Fruit fly (Drosophila melanogaster) whole organism, prepupa: ENCODE measurements around the gene RpS14a.
A peak's percentile ranks its signal among the peaks of the same experiment; 100 is the strongest.

Experiments used
- Blimp-1 ChIP-seq: fragments of 200-800 bp; sonication (Bioruptor generic); optimal IDR thresholded peaks from 3 replicates; lab custom pipeline; 2017; ENCODE audit warnings: missing biosample characterization, missing genetic modification characterization, mild to moderate bottlenecking, moderate library complexity, missing genetic modification reagents
- CG10631 ChIP-seq: fragments of 200-800 bp; sonication (Bioruptor generic); optimal IDR thresholded peaks from 2 replicates; lab custom pipeline; 2016; ENCODE audit warnings: missing biosample characterization, missing genetic modification characterization
- CG10669 ChIP-seq: fragments of 200-800 bp; sonication (Bioruptor generic); optimal IDR thresholded peaks from 3 replicates; lab custom pipeline; 2018; ENCODE audit warnings: missing biosample characterization, mild to moderate bottlenecking, missing genetic modification characterization, moderate library complexity
- CG11294 ChIP-seq: fragments of 200-800 bp; sonication (Bioruptor generic); IDR thresholded peaks from 2 replicates; pipeline ENCODE4 v1.3.6; 2022; ENCODE audit warnings: missing biosample characterization, missing genetic modification characterization
- CG15336 ChIP-seq: fragments of 200-800 bp; sonication (Bioruptor generic); IDR thresholded peaks from 2 replicates; pipeline ENCODE4 v1.3.6; 2022; ENCODE audit warnings: missing biosample characterization, missing genetic modification characterization
- CG16779 ChIP-seq: fragments of 200-800 bp; sonication (Bioruptor generic); optimal IDR thresholded peaks from 3 replicates; lab custom pipeline; 2017; ENCODE audit warnings: missing biosample characterization, mild to moderate bottlenecking, missing genetic modification characterization
- CG3032 ChIP-seq: fragments of 200-800 bp; optimal IDR thresholded peaks from 2 replicates; lab custom pipeline; 2019; ENCODE audit warnings: missing biosample characterization, mild to moderate bottlenecking, missing genetic modification characterization, moderate library complexity
- CG32006 ChIP-seq: fragments of 200-800 bp; sonication (Bioruptor generic); optimal IDR thresholded peaks from 3 replicates; lab custom pipeline; 2017; ENCODE audit warnings: missing biosample characterization, mild to moderate bottlenecking, missing genetic modification characterization
- CG3919 ChIP-seq: fragments of 200-800 bp; sonication (Bioruptor generic); optimal IDR thresholded peaks from 3 replicates; lab custom pipeline; 2016; ENCODE audit warnings: missing biosample characterization, missing genetic modification characterization
- CG6163 ChIP-seq: fragments of 200-800 bp; sonication (Bioruptor generic); IDR thresholded peaks from 3 replicates; pipeline ENCODE4 v1.3.6; 2022; ENCODE audit warnings: missing biosample characterization, missing genetic modification characterization
- CG6276 ChIP-seq: fragments of 200-800 bp; sonication (Bioruptor generic); optimal IDR thresholded peaks from 2 replicates; lab custom pipeline; 2017; ENCODE audit warnings: missing biosample characterization, mild to moderate bottlenecking, missing genetic modification characterization
- CG6792 ChIP-seq: fragments of 200-800 bp; sonication (Bioruptor generic); optimal IDR thresholded peaks from 3 replicates; lab custom pipeline; 2016; ENCODE audit warnings: missing biosample characterization, missing genetic modification characterization
- CG6808 ChIP-seq: fragments of 200-800 bp; sonication (Bioruptor generic); optimal IDR thresholded peaks from 3 replicates; lab custom pipeline; 2017; ENCODE audit warnings: missing biosample characterization, missing genetic modification characterization, mild to moderate bottlenecking, moderate library complexity, missing genetic modification reagents
- CG6854 ChIP-seq: fragments of 200-800 bp; sonication (Bioruptor generic); optimal IDR thresholded peaks from 2 replicates; lab custom pipeline; 2017; ENCODE audit warnings: missing biosample characterization, mild to moderate bottlenecking, missing genetic modification characterization
- CG7368 ChIP-seq: fragments of 200-800 bp; sonication (Bioruptor generic); optimal IDR thresholded peaks from 3 replicates; lab custom pipeline; 2016; ENCODE audit warnings: missing biosample characterization, missing genetic modification characterization
- CG8119 ChIP-seq: fragments of 200-800 bp; sonication (Bioruptor generic); IDR thresholded peaks from 3 replicates; pipeline ENCODE4 v1.3.6; 2022; ENCODE audit warnings: missing biosample characterization, missing genetic modification characterization
- CG8319 ChIP-seq: fragments of 200-800 bp; sonication (Bioruptor generic); optimal IDR thresholded peaks from 3 replicates; lab custom pipeline; 2016; ENCODE audit warnings: missing biosample characterization, missing genetic modification characterization
- CG8632 ChIP-seq: fragments of 200-800 bp; sonication (Bioruptor generic); optimal IDR thresholded peaks from 3 replicates; lab custom pipeline; 2016; ENCODE audit warnings: missing biosample characterization, missing genetic modification characterization
- CG9139 ChIP-seq: fragments of 200-800 bp; sonication (Bioruptor generic); optimal IDR thresholded peaks from 3 replicates; lab custom pipeline; 2017; ENCODE audit warnings: missing biosample characterization, mild to moderate bottlenecking, missing genetic modification characterization
- Eip75B ChIP-seq: fragments of 200-800 bp; sonication (Bioruptor generic); optimal IDR thresholded peaks from 3 replicates; lab custom pipeline; 2016; ENCODE audit warnings: missing biosample characterization, missing genetic modification characterization
- Eip78C ChIP-seq: fragments of 200-800 bp; sonication (Bioruptor generic); peaks from one replicate; lab custom pipeline; 2016; ENCODE audit warnings: missing biosample characterization, missing genetic modification characterization
- Ets96B ChIP-seq: fragments of 200-800 bp; optimal IDR thresholded peaks from 2 replicates; lab custom pipeline; 2019; ENCODE audit warnings: missing biosample characterization, mild to moderate bottlenecking, missing genetic modification characterization, moderate library complexity
- Hr38 ChIP-seq: sonication (Bioruptor generic); optimal IDR thresholded peaks from 2 replicates; lab custom pipeline; 2016; ENCODE audit warnings: missing biosample characterization, missing genetic modification characterization
- Hr39 ChIP-seq: fragments of 200-800 bp; sonication (Bioruptor generic); optimal IDR thresholded peaks from 2 replicates; lab custom pipeline; 2016; ENCODE audit warnings: missing biosample characterization, missing genetic modification characterization
- Hr4 ChIP-seq: fragments of 200-800 bp; sonication (Bioruptor generic); optimal IDR thresholded peaks from 3 replicates; lab custom pipeline; 2016; ENCODE audit warnings: missing biosample characterization, missing genetic modification characterization
- Lpt ChIP-seq: fragments of 200-800 bp; sonication (Bioruptor generic); optimal IDR thresholded peaks from 3 replicates; lab custom pipeline; 2016; ENCODE audit warnings: missing biosample characterization, missing genetic modification characterization
- Met ChIP-seq: fragments of 200-800 bp; sonication (Bioruptor generic); optimal IDR thresholded peaks from 3 replicates; lab custom pipeline; 2016; ENCODE audit warnings: missing biosample characterization, missing genetic modification characterization
- Smox ChIP-seq: fragments of 200-800 bp; sonication (Bioruptor generic); optimal IDR thresholded peaks from 3 replicates; lab custom pipeline; 2016; ENCODE audit warnings: missing biosample characterization, missing genetic modification characterization
- Sox14 ChIP-seq: fragments of 200-800 bp; sonication (Bioruptor generic); optimal IDR thresholded peaks from 3 replicates; lab custom pipeline; 2016; ENCODE audit warnings: missing biosample characterization, missing genetic modification characterization
- Sox15 ChIP-seq: fragments of 200-800 bp; sonication (Bioruptor generic); optimal IDR thresholded peaks from 3 replicates; lab custom pipeline; 2016; ENCODE audit warnings: missing biosample characterization, missing genetic modification characterization
- achi ChIP-seq: fragments of 200-800 bp; sonication (Bioruptor generic); optimal IDR thresholded peaks from 3 replicates; lab custom pipeline; 2016; ENCODE audit warnings: missing biosample characterization, missing genetic modification characterization
- acj6 ChIP-seq: fragments of 200-800 bp; sonication (Bioruptor generic); optimal IDR thresholded peaks from 3 replicates; lab custom pipeline; 2016; ENCODE audit warnings: missing biosample characterization, missing genetic modification characterization
- cyc ChIP-seq: fragments of 200-800 bp; sonication (Bioruptor generic); optimal IDR thresholded peaks from 3 replicates; lab custom pipeline; 2016; ENCODE audit warnings: missing biosample characterization, missing genetic modification characterization
- dac ChIP-seq: fragments of 200-800 bp; sonication (Bioruptor generic); optimal IDR thresholded peaks from 2 replicates; lab custom pipeline; 2017; ENCODE audit warnings: missing biosample characterization, mild to moderate bottlenecking, missing genetic modification characterization
- dsx ChIP-seq: fragments of 200-800 bp; optimal IDR thresholded peaks from 3 replicates; lab custom pipeline; 2019; ENCODE audit warnings: missing biosample characterization, mild to moderate bottlenecking, missing genetic modification characterization, moderate library complexity; ENCODE audit not compliant: poor library complexity, severe bottlenecking
- eg ChIP-seq: fragments of 200-800 bp; sonication (Bioruptor generic); IDR thresholded peaks from 3 replicates; pipeline ENCODE4 v1.3.6; 2022; ENCODE audit warnings: missing biosample characterization, missing genetic modification characterization
- esn ChIP-seq: fragments of 200-800 bp; sonication (Bioruptor generic); optimal IDR thresholded peaks from 2 replicates; lab custom pipeline; 2016; ENCODE audit warnings: missing biosample characterization, mild to moderate bottlenecking, missing genetic modification characterization, moderate library complexity
- fd59A ChIP-seq: fragments of 200-800 bp; sonication (Bioruptor generic); optimal IDR thresholded peaks from 2 replicates; lab custom pipeline; 2017; ENCODE audit warnings: missing biosample characterization, mild to moderate bottlenecking, missing genetic modification characterization, missing genetic modification reagents
- fkh ChIP-seq: fragments of 200-800 bp; sonication (Bioruptor generic); optimal IDR thresholded peaks from 3 replicates; lab custom pipeline; 2017; ENCODE audit warnings: missing biosample characterization, mild to moderate bottlenecking, missing genetic modification characterization, moderate library complexity
- salr ChIP-seq, 2 experiments: fragments of 200-800 bp; sonication (Bioruptor generic); optimal IDR thresholded peaks; 3 replicates each; lab custom pipeline; 2016 to 2018; ENCODE audit warnings: missing biosample characterization in 2 of 2, missing genetic modification characterization in 2 of 2, mild to moderate bottlenecking in 1 of 2
- ss ChIP-seq, 2 experiments: fragments of 200-800 bp; sonication (Bioruptor generic); optimal IDR thresholded peaks; 2 replicates in 1 of 2; 3 replicates in 1 of 2; lab custom pipeline; 2017 to 2018; ENCODE audit warnings: mild to moderate bottlenecking in 2 of 2, missing biosample characterization in 2 of 2, missing genetic modification characterization in 2 of 2, moderate library complexity in 1 of 2
- svp ChIP-seq: fragments of 200-800 bp; sonication (Bioruptor generic); peaks from one replicate; lab custom pipeline; 2016; ENCODE audit warnings: missing biosample characterization, missing genetic modification characterization
- vri ChIP-seq: fragments of 200-800 bp; sonication (Bioruptor generic); optimal IDR thresholded peaks from 3 replicates; lab custom pipeline; 2016; ENCODE audit warnings: missing biosample characterization, mild to moderate bottlenecking, missing genetic modification characterization

RpS14a gene

dm6 chrX:7930236-7931027 is 3.1 kb upstream of the RpS14a start:
- TF ChIP-seq salr (GFP tag; optimal IDR thresholded peaks at IDR 0.05; lab: Kevin White, UChicago) (no peak), eg (GFP tag; lab: Robert Waterston, UW) (peak; percentile 47; the same call in 1 of the 3 replicates), CG6276 (peak; percentile 38), vri (GFP tag; lab: Kevin White, UChicago) (no peak), Eip78C (GFP tag; lab: Kevin White, UChicago) (peak; percentile 67), acj6 (GFP tag; lab: Kevin White, UChicago) (no peak), CG6808 (GFP tag; lab: Kevin White, UChicago) (peak; percentile 45), CG6854 (GFP tag; lab: Kevin White, UChicago) (peak; percentile 61), CG15336 (GFP tag; lab: Robert Waterston, UW) (peak; percentile 27; the same call in 1 of the 2 replicates), fkh (GFP tag; lab: Kevin White, UChicago) (no peak), CG10669 (GFP tag; lab: Kevin White, UChicago) (no peak), fd59A (GFP tag; lab: Kevin White, UChicago) (no peak), dsx (GFP tag; lab: Kevin White, UChicago) (peak; percentile 14), ss (GFP tag; optimal IDR thresholded peaks at IDR 0.05; lab: Kevin White, UChicago) (peak; percentile 23 to 62), svp (GFP tag; lab: Kevin White, UChicago) (peak; percentile 70)

- TF ChIP-seq Hr39: no peak
- TF ChIP-seq CG32006 (GFP tag; lab: Kevin White, UChicago): no peak
- peak; percentile 44 for TF ChIP-seq Eip78C (GFP tag; lab: Kevin White, UChicago)
- peak; percentile 26; the same call in 1 of the 3 replicates for TF ChIP-seq CG8119
- TF ChIP-seq Smox (GFP tag; lab: Kevin White, UChicago): no peak
- no peak for TF ChIP-seq esn (GFP tag; lab: Kevin White, UChicago)
- no peak for TF ChIP-seq CG6792 (GFP tag; lab: Kevin White, UChicago)
- TF ChIP-seq CG8632 (GFP tag; lab: Kevin White, UChicago): no peak
- TF ChIP-seq Sox14 (GFP tag; lab: Kevin White, UChicago): peak; percentile 11
- peak in 1 of 2 experiments; percentile 21 for TF ChIP-seq ss (GFP tag; optimal IDR thresholded peaks at IDR 0.05; lab: Kevin White, UChicago)
- no peak for TF ChIP-seq cyc (GFP tag; lab: Kevin White, UChicago)
- no peak for TF ChIP-seq eg (GFP tag; lab: Robert Waterston, UW)
- no peak for TF ChIP-seq CG6163 (GFP tag; lab: Robert Waterston, UW)
- TF ChIP-seq CG8319: no peak
- no peak for TF ChIP-seq CG7368 (GFP tag; lab: Kevin White, UChicago)
- TF ChIP-seq CG3032 (tag; lab: Kevin White, UChicago): no peak
- no peak for TF ChIP-seq CG9139 (GFP tag; lab: Kevin White, UChicago)
- no peak for TF ChIP-seq Hr38 (GFP tag; lab: Kevin White, UChicago)
- no peak for TF ChIP-seq CG10631 (GFP tag; lab: Kevin White, UChicago)
- TF ChIP-seq achi (GFP tag; lab: Kevin White, UChicago): no peak
- no peak for TF ChIP-seq dac (GFP tag; lab: Kevin White, UChicago)
- TF ChIP-seq svp (GFP tag; lab: Kevin White, UChicago): peak; percentile 62
These were observed 2.5 kb upstream of the RpS14a start, which contains the start of gene mahe for dm6 chrX:7931028-7931549. TSS of gene mahe (minus strand) at chrX:7931382.

dm6 chrX:7934679-7935078 is 1.1 kb downstream of the RpS14a start, which contains the start of gene RpS14b:
TSS of gene RpS14b (plus strand) at chrX:7934898.
- TF ChIP-seq svp (GFP tag; lab: Kevin White, UChicago) (peak; percentile 21), Lpt (GFP tag; lab: Kevin White, UChicago) (no peak), Eip75B (peak; percentile 36), Hr38 (GFP tag; lab: Kevin White, UChicago) (no peak), Blimp-1 (GFP tag; lab: Kevin White, UChicago) (no peak), CG6163 (GFP tag; lab: Robert Waterston, UW) (peak; percentile 81), CG16779 (tag; lab: Kevin White, UChicago) (peak; percentile 11), Hr39 (peak; percentile 49), CG7368 (GFP tag; lab: Kevin White, UChicago) (peak; percentile 70), acj6 (GFP tag; lab: Kevin White, UChicago) (peak; percentile 25), fd59A (GFP tag; lab: Kevin White, UChicago) (peak; percentile 39), CG8319 (peak; percentile 18), Sox15 (GFP tag; lab: Kevin White, UChicago) (no peak), vri (GFP tag; lab: Kevin White, UChicago) (peak; percentile 49), ss (GFP tag; optimal IDR thresholded peaks at IDR 0.05; lab: Kevin White, UChicago) (peak; percentile 59 to 70), Ets96B (tag; lab: Kevin White, UChicago) (peak; percentile 14), Eip78C (GFP tag; lab: Kevin White, UChicago) (peak; percentile 77), achi (GFP tag; lab: Kevin White, UChicago) (peak; percentile 64), Met (GFP tag; lab: Kevin White, UChicago) (peak; percentile 68), CG3919 (GFP tag; lab: Kevin White, UChicago) (peak; percentile 68), CG10669 (GFP tag; lab: Kevin White, UChicago) (peak; percentile 28), CG11294 (no peak), eg (GFP tag; lab: Robert Waterston, UW) (peak; percentile 75), Sox14 (GFP tag; lab: Kevin White, UChicago) (peak; percentile 48), Hr4 (GFP tag; lab: Kevin White, UChicago) (no peak)
